Fruit fly (Drosophila melanogaster) Kc167 (cell line): ENCODE measurements around the gene Bmcp.

Experiments used
- Myc ChIP-seq: fragments of >200 bp; optimal IDR thresholded peaks from 2 replicates; lab custom pipeline; 2017; ENCODE audit warnings: missing external identifiers
- Sin3A ChIP-seq: fragments of >200 bp; optimal IDR thresholded peaks from 2 replicates; lab custom pipeline; 2018; ENCODE audit warnings: missing external identifiers
- h ChIP-seq: fragments of >200 bp; optimal IDR thresholded peaks from 3 replicates; lab custom pipeline; 2018; ENCODE audit warnings: missing external identifiers
- insv ChIP-seq: fragments of >200 bp; optimal IDR thresholded peaks from 3 replicates; lab custom pipeline; 2018; ENCODE audit warnings: missing external identifiers

- TF ChIP-seq Myc (no peak), Sin3A (lab: Kevin White, UChicago) (no peak), h (no peak), insv (lab: Kevin White, UChicago) (no peak)
Measured at dm6 chr3L:11716899-11717298, 3.8 kb upstream of the Bmcp start.
